Fruit fly (Drosophila melanogaster) whole organism, pupa: ENCODE results near the gene Dic4.

Source experiments
- CG10348 ChIP-seq: fragments of 200-800 bp; sonication (Bioruptor generic); IDR thresholded peaks from 2 replicates; pipeline ENCODE4 v1.3.6; 2022; ENCODE audit warnings: missing biosample characterization, missing genetic modification characterization
- CG12605 ChIP-seq: fragments of 200-800 bp; sonication (Bioruptor generic); IDR thresholded peaks from 2 replicates; pipeline ENCODE4 v1.3.6; 2022; ENCODE audit warnings: missing biosample characterization, missing genetic modification characterization
- CG13204 ChIP-seq: fragments of 200-800 bp; sonication (Bioruptor generic); optimal IDR thresholded peaks from 2 replicates; lab custom pipeline; 2018; ENCODE audit warnings: missing biosample characterization, mild to moderate bottlenecking, missing genetic modification characterization, moderate library complexity
- CG14655 ChIP-seq: fragments of 200-800 bp; sonication (Bioruptor generic); optimal IDR thresholded peaks from 3 replicates; lab custom pipeline; 2017; ENCODE audit warnings: mild to moderate bottlenecking, missing biosample characterization, missing genetic modification reagents, missing genetic modification characterization
- CG15710 ChIP-seq: fragments of 200-800 bp; sonication (Bioruptor generic); optimal IDR thresholded peaks from 2 replicates; lab custom pipeline; 2018; ENCODE audit warnings: missing biosample characterization, mild to moderate bottlenecking, missing genetic modification characterization, moderate library complexity
- CG17806 ChIP-seq: fragments of 200-800 bp; sonication (Bioruptor generic); optimal IDR thresholded peaks from 2 replicates; lab custom pipeline; 2018; ENCODE audit warnings: missing biosample characterization, mild to moderate bottlenecking, missing genetic modification characterization, moderate library complexity
- CG32121 ChIP-seq: fragments of 200-800 bp; sonication (Bioruptor generic); IDR thresholded peaks from 2 replicates; pipeline ENCODE4 v1.3.6; 2022; ENCODE audit warnings: missing biosample characterization, missing genetic modification characterization
- CG34367 ChIP-seq: fragments of 200-800 bp; sonication (Bioruptor generic); optimal IDR thresholded peaks from 2 replicates; lab custom pipeline; 2018; ENCODE audit warnings: missing biosample characterization, mild to moderate bottlenecking, missing genetic modification characterization
- CG4496 ChIP-seq: fragments of 200-800 bp; sonication (Bioruptor generic); IDR thresholded peaks from 3 replicates; pipeline ENCODE4 v1.3.6; 2022; ENCODE audit warnings: missing biosample characterization, missing genetic modification characterization
- CG8159 ChIP-seq: fragments of 200-800 bp; sonication (Bioruptor generic); optimal IDR thresholded peaks from 3 replicates; lab custom pipeline; 2018; ENCODE audit warnings: missing biosample characterization, mild to moderate bottlenecking, missing genetic modification characterization, moderate library complexity
- CG8301 ChIP-seq: fragments of 200-800 bp; sonication (Bioruptor generic); optimal IDR thresholded peaks from 2 replicates; lab custom pipeline; 2018; ENCODE audit warnings: missing biosample characterization, mild to moderate bottlenecking, missing genetic modification characterization
- CG9948 ChIP-seq: fragments of 200-800 bp; sonication (Bioruptor generic); optimal IDR thresholded peaks from 2 replicates; lab custom pipeline; 2018; ENCODE audit warnings: missing biosample characterization, mild to moderate bottlenecking, missing genetic modification characterization, moderate library complexity
- D1 ChIP-seq: fragments of 200-800 bp; sonication (Bioruptor generic); optimal IDR thresholded peaks from 2 replicates; lab custom pipeline; 2018; ENCODE audit warnings: missing biosample characterization, mild to moderate bottlenecking, missing genetic modification characterization, moderate library complexity
- EcR ChIP-seq: fragments of 200-800 bp; sonication (Bioruptor generic); optimal IDR thresholded peaks from 3 replicates; lab custom pipeline; 2019; ENCODE audit warnings: missing biosample characterization, missing genetic modification characterization, mild to moderate bottlenecking, moderate library complexity, missing genetic modification reagents
- Ets98B ChIP-seq: fragments of 200-800 bp; sonication (Bioruptor generic); IDR thresholded peaks from 2 replicates; pipeline ENCODE4 v1.3.6; 2022; ENCODE audit warnings: missing biosample characterization, missing genetic modification characterization
- Pif1A ChIP-seq: fragments of 200-800 bp; sonication (Bioruptor generic); optimal IDR thresholded peaks from 3 replicates; lab custom pipeline; 2016; ENCODE audit warnings: missing biosample characterization, missing genetic modification characterization
- Pif1B ChIP-seq: fragments of 200-800 bp; sonication (Bioruptor generic); optimal IDR thresholded peaks from 3 replicates; lab custom pipeline; 2016; ENCODE audit warnings: missing biosample characterization, missing genetic modification characterization
- Snoo ChIP-seq: fragments of 200-800 bp; sonication (Bioruptor generic); optimal IDR thresholded peaks from 3 replicates; lab custom pipeline; 2017; ENCODE audit warnings: missing biosample characterization, mild to moderate bottlenecking, missing genetic modification characterization, inconsistent platforms
- fd96Ca ChIP-seq: fragments of 200-800 bp; sonication (Bioruptor generic); IDR thresholded peaks from 3 replicates; pipeline ENCODE4 v1.3.6; 2022; ENCODE audit warnings: missing biosample characterization, missing genetic modification characterization
- gl ChIP-seq: fragments of 200-800 bp; sonication (Bioruptor generic); optimal IDR thresholded peaks from 2 replicates; lab custom pipeline; 2018; ENCODE audit warnings: missing biosample characterization, mild to moderate bottlenecking, missing genetic modification characterization
- rn ChIP-seq: fragments of 200-800 bp; sonication (Bioruptor generic); IDR thresholded peaks from 2 replicates; pipeline ENCODE4 v1.3.6; 2022; ENCODE audit warnings: missing biosample characterization, missing genetic modification characterization

Dic4 gene

dm6 chr3L:18672986-18673633 lies 25.1 kb downstream of the Dic4 start, which contains the start of gene Capr:
Gene Capr (minus strand): TSS chr3L:18673324.
- TF ChIP-seq fd96Ca (GFP tag; lab: Robert Waterston, UW): no peak; the same call in 2 of the 3 replicates
- no peak for TF ChIP-seq CG8301 (tag; lab: Kevin White, UChicago)
- TF ChIP-seq CG34367 (tag; lab: Kevin White, UChicago): no peak
- no peak for TF ChIP-seq CG14655 (GFP tag; lab: Kevin White, UChicago)
- TF ChIP-seq Snoo: no peak
- TF ChIP-seq CG10348: no peak
- TF ChIP-seq Ets98B (GFP tag; lab: Robert Waterston, UW): peak; percentile 48
- TF ChIP-seq CG9948 (tag; lab: Kevin White, UChicago): no peak
- no peak for TF ChIP-seq CG13204 (GFP tag; lab: Kevin White, UChicago)
- TF ChIP-seq EcR (GFP tag; lab: Kevin White, UChicago): no peak
- peak; percentile 53; the same call in 1 of the 3 replicates for TF ChIP-seq CG4496 (GFP tag; lab: Robert Waterston, UW)
- TF ChIP-seq Pif1B (GFP tag; lab: Kevin White, UChicago): no peak
- TF ChIP-seq D1 (tag; lab: Kevin White, UChicago): no peak
- peak; percentile 7 for TF ChIP-seq CG15710 (tag; lab: Kevin White, UChicago)
- TF ChIP-seq CG12605: 0 out of 2 replicates have a peak, but pooled peaks have one; percentile 17
- no peak for TF ChIP-seq gl (tag; lab: Kevin White, UChicago)
- no peak for TF ChIP-seq CG8159 (tag; lab: Kevin White, UChicago)
- 0 out of 2 replicates have a peak, but pooled peaks have one; percentile 18 for TF ChIP-seq rn
- TF ChIP-seq Pif1A (GFP tag; lab: Kevin White, UChicago): no peak
- TF ChIP-seq CG32121 (GFP tag; lab: Robert Waterston, UW): no peak
- TF ChIP-seq CG17806 (tag; lab: Kevin White, UChicago): no peak

DNA sequence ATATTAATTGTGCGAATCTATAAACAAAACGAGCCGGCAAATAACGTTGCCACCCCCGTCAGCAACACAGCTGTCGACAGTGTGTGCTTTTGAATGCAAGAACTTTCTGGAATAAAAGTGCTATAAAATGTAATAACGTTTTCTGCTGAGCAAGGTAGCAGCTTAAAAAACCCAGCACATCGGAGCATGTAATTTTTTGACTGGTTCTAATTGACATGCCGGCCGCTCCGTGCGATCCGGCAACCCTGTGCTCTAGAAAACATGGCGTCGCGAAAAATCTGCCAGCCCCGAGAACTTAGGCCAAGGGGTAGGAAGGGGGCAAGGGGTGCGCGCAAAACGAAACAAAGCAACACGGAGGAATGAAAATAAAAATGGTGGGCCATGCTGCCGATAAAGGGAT lies 26.0 kb downstream of the Dic4 start:
- TF ChIP-seq gl (tag; lab: Kevin White, UChicago) (no peak), CG13204 (GFP tag; lab: Kevin White, UChicago) (no peak), CG15710 (tag; lab: Kevin White, UChicago) (peak; percentile 2), D1 (tag; lab: Kevin White, UChicago) (no peak), CG8301 (tag; lab: Kevin White, UChicago) (no peak), Pif1B (GFP tag; lab: Kevin White, UChicago) (peak; percentile 17), CG17806 (tag; lab: Kevin White, UChicago) (peak; percentile 10), EcR (GFP tag; lab: Kevin White, UChicago) (no peak), Snoo (peak; percentile 55), fd96Ca (GFP tag; lab: Robert Waterston, UW) (peak; percentile 26; the same call in 1 of the 3 replicates), CG9948 (tag; lab: Kevin White, UChicago) (peak; percentile 3), CG12605 (no peak), CG14655 (GFP tag; lab: Kevin White, UChicago) (no peak), CG4496 (GFP tag; lab: Robert Waterston, UW) (peak; percentile 49; the same call in 1 of the 3 replicates)
- TF ChIP-seq, all 21 proteins: peak for 7

dm6 chr3L:18669874-18670273 lies 28.3 kb downstream of the Dic4 start:
- TF ChIP-seq CG4496 (GFP tag; lab: Robert Waterston, UW) (no peak), CG13204 (GFP tag; lab: Kevin White, UChicago) (no peak), Ets98B (GFP tag; lab: Robert Waterston, UW) (no peak), CG14655 (GFP tag; lab: Kevin White, UChicago) (no peak), CG17806 (tag; lab: Kevin White, UChicago) (no peak), CG8159 (tag; lab: Kevin White, UChicago) (no peak), CG34367 (tag; lab: Kevin White, UChicago) (no peak), CG15710 (tag; lab: Kevin White, UChicago) (no peak), Pif1A (GFP tag; lab: Kevin White, UChicago) (no peak), rn (no peak), Pif1B (GFP tag; lab: Kevin White, UChicago) (no peak), CG12605 (no peak)

DNA sequence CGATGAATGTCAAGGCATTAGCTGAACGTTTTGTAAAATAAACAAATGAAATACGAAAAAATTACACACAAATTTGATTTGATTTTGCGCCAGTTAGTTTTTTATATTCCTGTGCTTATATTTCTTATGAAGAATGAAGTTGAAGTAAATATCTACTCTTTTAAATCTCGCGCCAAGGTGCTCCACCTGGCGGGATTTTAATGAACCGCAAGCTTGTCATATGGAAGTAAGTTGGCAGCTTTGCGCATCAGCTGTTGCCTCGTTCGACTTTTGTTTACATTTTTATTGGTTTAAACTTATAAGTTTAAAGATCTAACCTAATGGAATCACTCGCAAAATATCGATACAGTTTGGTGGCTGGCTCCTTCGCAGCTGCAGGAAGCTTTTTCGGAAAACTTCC lies 31.1 kb downstream of the Dic4 start, which contains the start of gene CG42495:
TSS of gene CG42495 (plus strand) at position 247 of the 400 bp plus-strand sequence.
- TF ChIP-seq D1 (tag; lab: Kevin White, UChicago) (peak; percentile 47), rn (no peak)

DNA sequence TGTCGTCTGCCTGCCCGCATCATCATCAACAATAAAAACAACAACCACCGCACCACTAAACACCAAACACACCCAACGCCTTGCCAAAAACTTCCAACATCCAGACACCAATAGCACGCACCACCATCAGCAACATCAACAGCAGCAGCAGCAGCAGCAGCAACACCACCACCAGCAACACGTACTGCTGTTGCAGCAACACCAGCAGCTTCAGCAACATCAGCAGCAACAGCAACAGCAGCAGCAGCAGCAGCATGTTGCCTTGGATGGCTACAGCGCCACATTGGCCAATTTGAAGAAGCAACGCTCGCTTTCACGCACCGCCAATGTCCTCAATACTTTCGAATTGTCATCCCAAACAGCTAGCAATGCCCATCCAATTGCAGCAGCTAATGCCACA lies 32.6 kb downstream of the Dic4 start:
- TF ChIP-seq CG8159 (tag; lab: Kevin White, UChicago) (no peak), Pif1A (GFP tag; lab: Kevin White, UChicago) (no peak), CG10348 (no peak), CG15710 (tag; lab: Kevin White, UChicago) (no peak), Snoo (no peak), Ets98B (GFP tag; lab: Robert Waterston, UW) (no peak), CG9948 (tag; lab: Kevin White, UChicago) (no peak), CG34367 (tag; lab: Kevin White, UChicago) (no peak), CG13204 (GFP tag; lab: Kevin White, UChicago) (no peak), fd96Ca (GFP tag; lab: Robert Waterston, UW) (no peak), CG14655 (GFP tag; lab: Kevin White, UChicago) (no peak), CG12605 (no peak), EcR (GFP tag; lab: Kevin White, UChicago) (no peak), rn (no peak), gl (tag; lab: Kevin White, UChicago) (no peak), CG32121 (GFP tag; lab: Robert Waterston, UW) (no peak), CG8301 (tag; lab: Kevin White, UChicago) (no peak)
- TF ChIP-seq, all 21 proteins: peak for 0
